Worm (Caenorhabditis elegans) whole organism, L4/young adult: ENCODE results near the gene C28C12.11.

Experiments
- W03F9.2 ChIP-seq: fragments of 150-350 bp; optimal IDR thresholded peaks from 2 replicates; lab custom pipeline; 2014; ENCODE audit warnings: missing biosample characterization, missing genetic modification characterization
- dao-5 ChIP-seq: sonication (generic microtip); optimal IDR thresholded peaks from 2 replicates; lab custom pipeline; 2016; ENCODE audit warnings: missing genotype, missing genetic modification characterization, moderate library complexity, missing compliant biosample characterization
- him-1 ChIP-seq: sonication (generic microtip); optimal IDR thresholded peaks from 2 replicates; lab custom pipeline; 2016; ENCODE audit warnings: missing genotype, missing genetic modification reagents, missing genetic modification characterization, missing compliant biosample characterization

DNA sequence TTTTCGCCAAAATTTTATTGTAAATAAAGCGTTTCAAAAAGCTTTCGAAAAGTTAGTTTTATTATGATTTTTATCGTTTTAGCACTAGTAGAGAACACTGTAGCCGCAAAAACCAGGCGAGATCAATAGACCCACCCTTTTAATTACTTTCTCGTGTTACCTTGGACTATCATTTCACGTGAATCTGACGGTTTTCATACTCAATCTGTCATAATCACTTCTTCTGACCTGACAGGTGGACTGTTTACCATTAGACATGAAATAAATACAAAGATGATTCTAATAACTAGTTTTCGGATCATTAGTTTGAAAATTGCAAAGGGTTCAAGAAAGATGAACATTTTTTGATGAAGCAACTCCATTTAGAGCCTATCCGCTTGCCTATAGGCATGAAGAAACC, 10.8 kb upstream of the C28C12.11 start:
- no peak for TF ChIP-seq W03F9.2
- TF ChIP-seq dao-5 (tag; lab: Kevin White, UChicago): no peak
- no peak for TF ChIP-seq him-1
